Worm (Caenorhabditis elegans): ENCODE results near the gene flp-13.

ce11 chrIV:7650433-7650832 lies 47.8 kb downstream of the flp-13 start:
- no peak for TF ChIP-seq nhr-237 (tag; optimal IDR thresholded peaks at IDR 0.05)
- TF ChIP-seq unc-39 (tag; optimal IDR thresholded peaks at IDR 0.05): no peak
- no peak for TF ChIP-seq ztf-11 (tag; optimal IDR thresholded peaks at IDR 0.05)
- no peak for TF ChIP-seq blmp-1 (tag; optimal IDR thresholded peaks at IDR 0.05)
- no peak for TF ChIP-seq drap-1 (GFP tag; optimal IDR thresholded peaks at IDR 0.05)
- TF ChIP-seq unc-120 (tag; optimal IDR thresholded peaks at IDR 0.05; ENCODE audit: poor library complexity, severe bottlenecking): no peak
- TF ChIP-seq ces-1 (GFP tag; optimal IDR thresholded peaks at IDR 0.05): no peak
- no peak for TF ChIP-seq snpc-4 (tag; optimal IDR thresholded peaks at IDR 0.05)
- no peak for TF ChIP-seq unc-62 (GFP tag; optimal IDR thresholded peaks at IDR 0.05)
- no peak for TF ChIP-seq lin-13 (tag; optimal IDR thresholded peaks at IDR 0.05)
